Fruit fly (Drosophila melanogaster): ENCODE measurements around the gene tacc.

tacc gene

dm6 chr3R:4738494-4739191 lies 10.2 kb downstream of the tacc start (continued):
- peak; percentile 27 for TF ChIP-seq lz (GFP tag; optimal IDR thresholded peaks at IDR 0.05)
- no peak for TF ChIP-seq CG11762 (GFP tag; optimal IDR thresholded peaks at IDR 0.05; ENCODE audit: insufficient read depth)
- TF ChIP-seq acj6 (GFP tag; optimal IDR thresholded peaks at IDR 0.05) = peak; percentile 11
- peak; percentile 4 for TF ChIP-seq Eip75B (GFP tag; optimal IDR thresholded peaks at IDR 0.05)
- TF ChIP-seq vri (GFP tag; optimal IDR thresholded peaks at IDR 0.05) = no peak
- no peak for TF ChIP-seq CG7368 (GFP tag; optimal IDR thresholded peaks at IDR 0.05)
- TF ChIP-seq Hr4 (GFP tag; optimal IDR thresholded peaks at IDR 0.05) = peak; percentile 42
- peak; percentile 81 for TF ChIP-seq svp (GFP tag)
- TF ChIP-seq CG11294 (GFP tag; IDR thresholded peaks at IDR 0.05) = no peak
- no peak for TF ChIP-seq CG11902 (GFP tag; optimal IDR thresholded peaks at IDR 0.05)
- no peak for TF ChIP-seq CG1621 (tag; optimal IDR thresholded peaks at IDR 0.05)
- TF ChIP-seq eg (GFP tag; IDR thresholded peaks at IDR 0.05) = no peak
- TF ChIP-seq Met (GFP tag; optimal IDR thresholded peaks at IDR 0.05) = peak; percentile 51
- peak; percentile 39 for TF ChIP-seq CG10631 (GFP tag; optimal IDR thresholded peaks at IDR 0.05)
- TF ChIP-seq CG10669 (GFP tag; optimal IDR thresholded peaks at IDR 0.05) = peak; percentile 6
- TF ChIP-seq CG6792 (GFP tag; optimal IDR thresholded peaks at IDR 0.05) = peak; percentile 10
- TF ChIP-seq Sox15 (GFP tag; optimal IDR thresholded peaks at IDR 0.05) = no peak
- no peak for TF ChIP-seq Lpt (GFP tag; optimal IDR thresholded peaks at IDR 0.05)
- TF ChIP-seq CG8632 (GFP tag; optimal IDR thresholded peaks at IDR 0.05) = peak; percentile 3
- peak; percentile 32 for TF ChIP-seq CG3919 (GFP tag; optimal IDR thresholded peaks at IDR 0.05)
- TF ChIP-seq Ets21C (GFP tag; optimal IDR thresholded peaks at IDR 0.05) = no peak
- no peak for TF ChIP-seq CG6808 (GFP tag; optimal IDR thresholded peaks at IDR 0.05)
- TF ChIP-seq net (GFP tag; optimal IDR thresholded peaks at IDR 0.05) = peak; percentile 58
- no peak for TF ChIP-seq Ets96B (tag; optimal IDR thresholded peaks at IDR 0.05)
- no peak for TF ChIP-seq fkh (GFP tag; optimal IDR thresholded peaks at IDR 0.05)
- TF ChIP-seq Smox (GFP tag; optimal IDR thresholded peaks at IDR 0.05) = peak; percentile 44
- TF ChIP-seq CG6854 (GFP tag; optimal IDR thresholded peaks at IDR 0.05) = no peak
- no peak for TF ChIP-seq Blimp-1 (GFP tag; optimal IDR thresholded peaks at IDR 0.05)
- peak; percentile 19 for TF ChIP-seq cyc (GFP tag; optimal IDR thresholded peaks at IDR 0.05)
- TF ChIP-seq CG3032 (tag; optimal IDR thresholded peaks at IDR 0.05) = no peak
- TF ChIP-seq Eip78C (GFP tag) = peak; percentile 72

dm6 chr3R:4731828-4732657 lies 16.8 kb downstream of the tacc start, which contains the start of gene Nep2:
Nep2 (minus strand) TSS chr3R:4731878.
- TF ChIP-seq ss (GFP tag; optimal IDR thresholded peaks at IDR 0.05) (peak; percentile 50 to 51), fkh (GFP tag; optimal IDR thresholded peaks at IDR 0.05) (no peak), achi (GFP tag; optimal IDR thresholded peaks at IDR 0.05) (peak; percentile 62), CG1621 (tag; optimal IDR thresholded peaks at IDR 0.05) (peak; percentile 48), fd59A (GFP tag; optimal IDR thresholded peaks at IDR 0.05) (peak; percentile 59), Eip75B (GFP tag; optimal IDR thresholded peaks at IDR 0.05) (peak; percentile 58), CG3032 (tag; optimal IDR thresholded peaks at IDR 0.05) (peak; percentile 42), CG16779 (tag; optimal IDR thresholded peaks at IDR 0.05) (no peak), Sox102F (GFP tag; optimal IDR thresholded peaks at IDR 0.05) (peak; percentile 38), CG8632 (GFP tag; optimal IDR thresholded peaks at IDR 0.05) (peak; percentile 7), acj6 (GFP tag; optimal IDR thresholded peaks at IDR 0.05) (peak; percentile 64), CG6276 (GFP tag; optimal IDR thresholded peaks at IDR 0.05) (peak; percentile 77), pdm3 (GFP tag; optimal IDR thresholded peaks at IDR 0.05) (peak; percentile 69), vri (GFP tag; optimal IDR thresholded peaks at IDR 0.05) (no peak), dsx (GFP tag; optimal IDR thresholded peaks at IDR 0.05; ENCODE audit: poor library complexity, severe bottlenecking) (no peak), Eip93F (GFP tag; optimal IDR thresholded peaks at IDR 0.05) (no peak), fd85E (GFP tag; optimal IDR thresholded peaks at IDR 0.05) (no peak), Sox15 (GFP tag; optimal IDR thresholded peaks at IDR 0.05) (peak; percentile 29), CG15336 (GFP tag; IDR thresholded peaks at IDR 0.05) (no peak; the same call in 1 of the 2 replicates), CG6854 (GFP tag; optimal IDR thresholded peaks at IDR 0.05) (no peak), Gug (GFP tag; IDR thresholded peaks at IDR 0.05) (no peak), Hr4 (GFP tag; optimal IDR thresholded peaks at IDR 0.05) (peak; percentile 74), eg (GFP tag; IDR thresholded peaks at IDR 0.05) (no peak), CG8119 (GFP tag; IDR thresholded peaks at IDR 0.05) (peak; percentile 34; the same call in 1 of the 3 replicates), Ets21C (GFP tag; optimal IDR thresholded peaks at IDR 0.05) (no peak), OdsH (GFP tag; optimal IDR thresholded peaks at IDR 0.05) (peak; percentile 43), CG11294 (GFP tag; IDR thresholded peaks at IDR 0.05) (no peak), lz (GFP tag; optimal IDR thresholded peaks at IDR 0.05) (peak; percentile 57), CG10669 (GFP tag; optimal IDR thresholded peaks at IDR 0.05) (peak; percentile 47), Lpt (GFP tag; optimal IDR thresholded peaks at IDR 0.05) (no peak), esn (GFP tag; optimal IDR thresholded peaks at IDR 0.05) (peak; percentile 65)

Data from whole organism, prepupa.